Fruit fly (Drosophila melanogaster): ENCODE measurements around the gene CG31055.

The CG31055 gene

DNA sequence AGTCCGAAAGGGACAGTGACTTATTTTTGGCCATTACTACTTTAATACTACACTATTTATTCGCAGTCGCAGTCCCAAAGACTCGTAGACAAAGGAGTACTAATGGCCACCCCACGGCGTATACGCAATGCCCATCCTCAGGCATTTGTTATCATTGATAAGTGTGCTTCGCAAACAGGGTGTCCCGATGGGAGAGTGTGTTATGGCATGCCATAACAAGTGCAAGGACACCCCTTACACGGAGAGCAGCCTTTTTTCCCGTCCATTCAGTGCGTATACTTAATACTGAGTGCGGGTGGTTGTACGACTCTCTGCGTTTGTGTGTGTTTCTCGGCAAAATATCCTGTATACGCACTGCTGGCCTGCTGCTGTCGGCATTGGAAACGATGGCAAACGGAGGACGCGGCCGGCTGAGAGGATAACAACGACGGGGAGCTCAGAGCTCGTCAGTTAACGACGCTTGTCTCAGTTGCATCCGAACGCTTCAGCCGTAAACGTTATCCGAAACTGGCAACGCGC lies 25.9 kb downstream of the CG31055 start, which contains the start of gene unc80 (continued):
- TF ChIP-seq CG17186 (GFP tag; optimal IDR thresholded peaks at IDR 0.05) (no peak), CG1832 (GFP tag; optimal IDR thresholded peaks at IDR 0.05) (no peak), CG14965 (GFP tag; optimal IDR thresholded peaks at IDR 0.05; ENCODE audit: borderline replicate concordance) (no peak), CG1603 (tag; optimal IDR thresholded peaks at IDR 0.05) (no peak), CrebB (tag; optimal IDR thresholded peaks at IDR 0.05) (no peak), btn (GFP tag; optimal IDR thresholded peaks at IDR 0.05) (no peak), her (GFP tag; optimal IDR thresholded peaks at IDR 0.05) (no peak), CG13123 (GFP tag; optimal IDR thresholded peaks at IDR 0.05) (no peak), pan (optimal IDR thresholded peaks at IDR 0.05) (no peak), pan (GFP tag; optimal IDR thresholded peaks at IDR 0.05 in 1 of 2, IDR thresholded peaks at IDR 0.05 in 1 of 2) (no peak), lola (GFP tag; optimal IDR thresholded peaks at IDR 0.05) (no peak), CG8281 (tag; optimal IDR thresholded peaks at IDR 0.05) (no peak), pzg (GFP tag; optimal IDR thresholded peaks at IDR 0.05) (no peak), CG4424 (GFP tag; optimal IDR thresholded peaks at IDR 0.05) (no peak), abd-A (tag; optimal IDR thresholded peaks at IDR 0.05) (peak; percentile 55), CG18476 (GFP tag; optimal IDR thresholded peaks at IDR 0.05) (no peak), ind (GFP tag; optimal IDR thresholded peaks at IDR 0.05) (no peak), oc (tag; optimal IDR thresholded peaks at IDR 0.05) (no peak), CG6689 (GFP tag; IDR thresholded peaks at IDR 0.05) (no peak), bigmax (GFP tag; optimal IDR thresholded peaks at IDR 0.05) (no peak), pfk (GFP tag; optimal IDR thresholded peaks at IDR 0.05) (no peak), inv (GFP tag; IDR thresholded peaks at IDR 0.05; ENCODE audit: partially characterized antibody) (no peak), Dll (GFP tag; IDR thresholded peaks at IDR 0.05; ENCODE audit: partially characterized antibody) (no peak), Hand (GFP tag; optimal IDR thresholded peaks at IDR 0.05) (no peak), Pdp1 (GFP tag; optimal IDR thresholded peaks at IDR 0.05) (no peak), fd64A (GFP tag; optimal IDR thresholded peaks at IDR 0.05) (no peak), CG17385 (GFP tag; optimal IDR thresholded peaks at IDR 0.05) (no peak), ro (GFP tag; IDR thresholded peaks at IDR 0.05) (no peak), CG31388 (GFP tag; optimal IDR thresholded peaks at IDR 0.05) (no peak), ci (GFP tag; IDR thresholded peaks at IDR 0.05) (no peak), fd96Cb (tag; optimal IDR thresholded peaks at IDR 0.05) (no peak), pum (GFP tag; optimal IDR thresholded peaks at IDR 0.05) (no peak), Antp (GFP tag; optimal IDR thresholded peaks at IDR 0.05) (no peak), run (tag; optimal IDR thresholded peaks at IDR 0.05) (no peak), CG30403 (GFP tag; optimal IDR thresholded peaks at IDR 0.05) (no peak), Hr78 (GFP tag; optimal IDR thresholded peaks at IDR 0.05) (no peak), caup (GFP tag; optimal IDR thresholded peaks at IDR 0.05; ENCODE audit: severe bottlenecking) (no peak), Fer2 (tag; optimal IDR thresholded peaks at IDR 0.05) (no peak), gem (tag; optimal IDR thresholded peaks at IDR 0.05) (no peak), stwl (tag; optimal IDR thresholded peaks at IDR 0.05) (no peak), Kr (GFP tag; optimal IDR thresholded peaks at IDR 0.05) (no peak), lmd (GFP tag; IDR thresholded peaks at IDR 0.05) (peak; percentile 27; the same call in 1 of the 2 replicates), Camta (GFP tag; optimal IDR thresholded peaks at IDR 0.05) (no peak), CG8765 (GFP tag; IDR thresholded peaks at IDR 0.05) (no peak), hth (optimal IDR thresholded peaks at IDR 0.05) (no peak), h (optimal IDR thresholded peaks at IDR 0.05) (no peak), Nf-YB (GFP tag; optimal IDR thresholded peaks at IDR 0.05) (no peak), phol (tag; optimal IDR thresholded peaks at IDR 0.05) (no peak), CG3995 (GFP tag; optimal IDR thresholded peaks at IDR 0.05) (no peak), MBD-R2 (GFP tag; IDR thresholded peaks at IDR 0.05) (no peak), CG8478 (optimal IDR thresholded peaks at IDR 0.05) (no peak)
